6 fruit fly cellular contexts compared by ENCODE assay signal in the genomic region with DNA sequence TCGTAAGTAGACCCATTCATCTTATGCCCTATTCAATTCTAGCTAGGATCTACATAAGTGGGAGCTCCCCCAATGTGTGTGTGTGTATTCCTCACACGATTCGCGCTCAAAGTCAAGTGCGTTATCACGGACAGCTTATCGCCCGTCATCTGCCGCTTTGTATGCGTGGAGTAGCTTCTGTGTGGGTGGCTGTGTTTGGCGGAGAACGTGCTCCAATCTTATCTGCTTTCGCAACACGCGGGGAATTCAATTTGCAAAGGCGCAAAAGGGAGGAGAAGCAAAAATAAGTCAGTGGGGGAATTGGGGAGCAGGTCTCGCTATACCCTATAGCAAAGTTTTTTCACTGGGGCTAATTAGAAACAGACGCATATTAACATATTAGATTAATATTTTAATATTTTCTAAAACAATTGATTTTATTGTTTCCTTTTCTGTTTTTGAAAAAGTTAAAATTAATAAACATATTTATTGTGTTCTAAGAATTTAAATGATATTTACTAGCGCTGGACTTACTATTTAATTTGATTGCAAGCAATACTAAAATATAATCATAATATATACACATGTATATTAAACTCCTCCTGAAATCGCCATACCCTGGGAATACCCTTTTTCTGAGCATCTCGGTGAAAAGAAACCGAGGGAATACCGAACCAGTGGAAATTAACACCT.
TF ChIP-seq lines count a peak whose summit lies in the region.

No protein-coding gene starts in this region.

- no peak for TF ChIP-seq CTCF in whole organism, embryonic (GFP tag; optimal IDR thresholded peaks at IDR 0.05; lab: Kevin White, UChicago)

TF ChIP-seq in whole organism, 6 proteins besides CTCF, POLR2A, EP300 and RAD21:
- TF ChIP-seq usp (GFP tag; optimal IDR thresholded peaks at IDR 0.05; lab: Kevin White, UChicago) (no peak), Dll (optimal IDR thresholded peaks at IDR 0.05; lab: Kevin White, UChicago) (no peak), pan (optimal IDR thresholded peaks at IDR 0.05; lab: Kevin White, UChicago) (peak; percentile 59), CG8478 (optimal IDR thresholded peaks at IDR 0.05; lab: Kevin White, UChicago) (no peak), EcR (GFP tag; optimal IDR thresholded peaks at IDR 0.05; lab: Kevin White, UChicago) (no peak), psq (optimal IDR thresholded peaks at IDR 0.05; lab: Kevin White, UChicago) (no peak)

TF ChIP-seq in whole organism, adult, 20 proteins besides CTCF, POLR2A, EP300 and RAD21 (continues in another document):
- TF ChIP-seq CG11617 (GFP tag; optimal IDR thresholded peaks at IDR 0.05; lab: Kevin White, UChicago) (peak; percentile 80), CG7045 (GFP tag; optimal IDR thresholded peaks at IDR 0.05; lab: Kevin White, UChicago) (peak; percentile 46), Mnt (GFP tag; optimal IDR thresholded peaks at IDR 0.05; lab: Kevin White, UChicago) (peak; percentile 35), bab1 (GFP tag; optimal IDR thresholded peaks at IDR 0.05; lab: Kevin White, UChicago) (peak; percentile 62), ovo (GFP tag; optimal IDR thresholded peaks at IDR 0.05; lab: Kevin White, UChicago) (no peak), cic (GFP tag; optimal IDR thresholded peaks at IDR 0.05; lab: Kevin White, UChicago) (no peak), pad (GFP tag; optimal IDR thresholded peaks at IDR 0.05; lab: Kevin White, UChicago) (peak; percentile 74), CG7101 (tag; optimal IDR thresholded peaks at IDR 0.05; lab: Kevin White, UChicago) (peak; percentile 86), CG12768 (GFP tag; optimal IDR thresholded peaks at IDR 0.05; lab: Kevin White, UChicago) (peak; percentile 57), Clk (GFP tag; optimal IDR thresholded peaks at IDR 0.05; lab: Kevin White, UChicago) (no peak), kay (GFP tag; lab: Kevin White, UChicago; ENCODE audit: borderline replicate concordance) (no peak), CG1620 (GFP tag; optimal IDR thresholded peaks at IDR 0.05; lab: Kevin White, UChicago) (no peak), cnc (optimal IDR thresholded peaks at IDR 0.05; lab: Kevin White, UChicago) (no peak), toe (GFP tag; optimal IDR thresholded peaks at IDR 0.05; lab: Kevin White, UChicago) (peak; percentile 1), CG14711 (tag; optimal IDR thresholded peaks at IDR 0.05; lab: Kevin White, UChicago) (peak; percentile 82), CG5204 (GFP tag; optimal IDR thresholded peaks at IDR 0.05; lab: Kevin White, UChicago) (peak; percentile 44)

TF ChIP-seq in whole organism, embryonic, 481 proteins besides CTCF, POLR2A, EP300 and RAD21 (continues in another document):
- TF ChIP-seq Blimp-1 (GFP tag; optimal IDR thresholded peaks at IDR 0.05; lab: Kevin White, UChicago) (peak; percentile 11), cwo (GFP tag; optimal IDR thresholded peaks at IDR 0.05; lab: Kevin White, UChicago) (peak; percentile 88), pan (optimal IDR thresholded peaks at IDR 0.05; lab: Kevin White, UChicago) (no peak), pan (GFP tag; optimal IDR thresholded peaks at IDR 0.05 in 1 of 2, IDR thresholded peaks at IDR 0.05 in 1 of 2) (peak in 1 of 2 experiments; percentile 26), scrt (GFP tag; optimal IDR thresholded peaks at IDR 0.05; lab: Kevin White, UChicago) (peak; percentile 12), rib (GFP tag; IDR thresholded peaks at IDR 0.05; lab: Robert Waterston, UW) (peak; percentile 78), sug (tag; optimal IDR thresholded peaks at IDR 0.05; lab: Kevin White, UChicago) (peak; percentile 86), CG5953 (GFP tag; IDR thresholded peaks at IDR 0.05; lab: Robert Waterston, UW) (no peak), CG12236 (GFP tag; optimal IDR thresholded peaks at IDR 0.05; lab: Kevin White, UChicago) (no peak), CG13894 (tag; optimal IDR thresholded peaks at IDR 0.05; lab: Kevin White, UChicago) (peak; percentile 20), vvl (GFP tag; IDR thresholded peaks at IDR 0.05; lab: Robert Waterston, UW) (0 out of 2 replicates have a peak, but pooled peaks have one; percentile 16), CG17361 (GFP tag; IDR thresholded peaks at IDR 0.05; lab: Robert Waterston, UW) (peak; percentile 53; the same call in 2 of the 3 replicates), H15 (GFP tag; IDR thresholded peaks at IDR 0.05; lab: Robert Waterston, UW) (no peak), CG2129 (GFP tag; IDR thresholded peaks at IDR 0.05; lab: Robert Waterston, UW; ENCODE audit: partially characterized antibody) (no peak), CG15011 (GFP tag; optimal IDR thresholded peaks at IDR 0.05; lab: Kevin White, UChicago) (peak; percentile 22)

TF ChIP-seq in whole organism, prepupa, 60 proteins besides CTCF, POLR2A, EP300 and RAD21 (continues in another document):
- TF ChIP-seq CG6163 (GFP tag; IDR thresholded peaks at IDR 0.05; lab: Robert Waterston, UW) (peak; percentile 58; the same call in 1 of the 3 replicates), CG6792 (GFP tag; optimal IDR thresholded peaks at IDR 0.05; lab: Kevin White, UChicago) (peak; percentile 87), vri (GFP tag; optimal IDR thresholded peaks at IDR 0.05; lab: Kevin White, UChicago) (peak; percentile 64), salr (GFP tag; optimal IDR thresholded peaks at IDR 0.05; lab: Kevin White, UChicago) (peak in 1 of 2 experiments; percentile 88), fkh (GFP tag; optimal IDR thresholded peaks at IDR 0.05; lab: Kevin White, UChicago) (peak; percentile 18), eg (GFP tag; IDR thresholded peaks at IDR 0.05; lab: Robert Waterston, UW) (0 out of 3 replicates have a peak, but pooled peaks have one; percentile 37), CG10631 (GFP tag; optimal IDR thresholded peaks at IDR 0.05; lab: Kevin White, UChicago) (peak; percentile 86), CG6808 (GFP tag; optimal IDR thresholded peaks at IDR 0.05; lab: Kevin White, UChicago) (peak; percentile 74), Hr38 (GFP tag; optimal IDR thresholded peaks at IDR 0.05; lab: Kevin White, UChicago) (no peak), Lpt (GFP tag; optimal IDR thresholded peaks at IDR 0.05; lab: Kevin White, UChicago) (peak; percentile 69), Eip78C (GFP tag; lab: Kevin White, UChicago) (peak; percentile 93), dsx (GFP tag; optimal IDR thresholded peaks at IDR 0.05; lab: Kevin White, UChicago; ENCODE audit: poor library complexity, severe bottlenecking) (peak; percentile 62), CG11294 (GFP tag; IDR thresholded peaks at IDR 0.05; lab: Robert Waterston, UW) (peak; percentile 16; the same call in 1 of the 2 replicates), topi (GFP tag; optimal IDR thresholded peaks at IDR 0.05; lab: Kevin White, UChicago) (peak; percentile 80), ss (GFP tag; optimal IDR thresholded peaks at IDR 0.05; lab: Kevin White, UChicago) (peak in 1 of 2 experiments; percentile 47)

TF ChIP-seq in whole organism, pupa, 21 proteins besides CTCF, POLR2A, EP300 and RAD21 (continues in another document):
- no peak for TF ChIP-seq gl (tag; optimal IDR thresholded peaks at IDR 0.05; lab: Kevin White, UChicago)
- peak; percentile 56 for TF ChIP-seq CG34367 (tag; optimal IDR thresholded peaks at IDR 0.05; lab: Kevin White, UChicago)
- TF ChIP-seq CG12605 (GFP tag; IDR thresholded peaks at IDR 0.05; lab: Robert Waterston, UW), result no peak
- peak; percentile 38 for TF ChIP-seq Pif1B (GFP tag; optimal IDR thresholded peaks at IDR 0.05; lab: Kevin White, UChicago)
- no peak for TF ChIP-seq CG4496 (GFP tag; IDR thresholded peaks at IDR 0.05; lab: Robert Waterston, UW)
- peak; percentile 54 for TF ChIP-seq rn (GFP tag; IDR thresholded peaks at IDR 0.05; lab: Robert Waterston, UW)
- TF ChIP-seq CG8301 (tag; optimal IDR thresholded peaks at IDR 0.05; lab: Kevin White, UChicago), result peak; percentile 76
- peak; percentile 80 for TF ChIP-seq CG15710 (tag; optimal IDR thresholded peaks at IDR 0.05; lab: Kevin White, UChicago)
- TF ChIP-seq CG17806 (tag; optimal IDR thresholded peaks at IDR 0.05; lab: Kevin White, UChicago), result peak; percentile 74
- TF ChIP-seq CG9948 (tag; optimal IDR thresholded peaks at IDR 0.05; lab: Kevin White, UChicago), result peak; percentile 85
- peak; percentile 43 for TF ChIP-seq D1 (tag; optimal IDR thresholded peaks at IDR 0.05; lab: Kevin White, UChicago)
- TF ChIP-seq CG32121 (GFP tag; IDR thresholded peaks at IDR 0.05; lab: Robert Waterston, UW), result 0 out of 2 replicates have a peak, but pooled peaks have one; percentile 29
- TF ChIP-seq EcR (GFP tag; optimal IDR thresholded peaks at IDR 0.05; lab: Kevin White, UChicago), result peak; percentile 22
- no peak for TF ChIP-seq CG13204 (GFP tag; optimal IDR thresholded peaks at IDR 0.05; lab: Kevin White, UChicago)
- peak; percentile 90 for TF ChIP-seq CG8159 (tag; optimal IDR thresholded peaks at IDR 0.05; lab: Kevin White, UChicago)
- TF ChIP-seq fd96Ca (GFP tag; IDR thresholded peaks at IDR 0.05; lab: Robert Waterston, UW), result no peak
- TF ChIP-seq Ets98B (GFP tag; IDR thresholded peaks at IDR 0.05; lab: Robert Waterston, UW), result no peak
- peak; percentile 87 for TF ChIP-seq CG14655 (GFP tag; optimal IDR thresholded peaks at IDR 0.05; lab: Kevin White, UChicago)

TF ChIP-seq in whole organism, wandering third instar larva, 38 proteins besides CTCF, POLR2A, EP300 and RAD21 (continues in another document):
- TF ChIP-seq Mio (GFP tag; optimal IDR thresholded peaks at IDR 0.05; lab: Kevin White, UChicago) (no peak), ey (GFP tag; optimal IDR thresholded peaks at IDR 0.05; lab: Kevin White, UChicago) (peak; percentile 83), rgr (GFP tag; optimal IDR thresholded peaks at IDR 0.05; lab: Kevin White, UChicago) (peak; percentile 92), usp (GFP tag; optimal IDR thresholded peaks at IDR 0.05; lab: Kevin White, UChicago) (no peak), lola (GFP tag; optimal IDR thresholded peaks at IDR 0.05; lab: Kevin White, UChicago) (no peak), h (GFP tag; optimal IDR thresholded peaks at IDR 0.05; lab: Kevin White, UChicago) (peak; percentile 77), Sp1 (GFP tag; optimal IDR thresholded peaks at IDR 0.05; lab: Kevin White, UChicago) (peak; percentile 86), Vsx2 (GFP tag; optimal IDR thresholded peaks at IDR 0.05; lab: Kevin White, UChicago; ENCODE audit: partially characterized antibody) (no peak), psq (GFP tag; optimal IDR thresholded peaks at IDR 0.05; lab: Kevin White, UChicago) (peak; percentile 92), Jra (GFP tag; optimal IDR thresholded peaks at IDR 0.05; lab: Kevin White, UChicago) (peak; percentile 2), Hr83 (GFP tag; optimal IDR thresholded peaks at IDR 0.05; lab: Kevin White, UChicago; ENCODE audit: poor library complexity, severe bottlenecking) (no peak), HLH106 (tag; optimal IDR thresholded peaks at IDR 0.05; lab: Kevin White, UChicago) (peak; percentile 83), pan (optimal IDR thresholded peaks at IDR 0.05; lab: Kevin White, UChicago) (no peak), OdsH (GFP tag; optimal IDR thresholded peaks at IDR 0.05; lab: Kevin White, UChicago) (peak; percentile 95), jim (GFP tag; optimal IDR thresholded peaks at IDR 0.05; lab: Kevin White, UChicago) (no peak), brk (GFP tag; optimal IDR thresholded peaks at IDR 0.05; lab: Kevin White, UChicago) (peak; percentile 66), sv (GFP tag; optimal IDR thresholded peaks at IDR 0.05; lab: Kevin White, UChicago) (no peak), tai (GFP tag; optimal IDR thresholded peaks at IDR 0.05; lab: Kevin White, UChicago) (no peak), GATAd (GFP tag; optimal IDR thresholded peaks at IDR 0.05; lab: Kevin White, UChicago) (no peak)
